Worm (Caenorhabditis elegans) whole organism, late embryonic: Measurements from ENCODE around the gene hpo-40.

ENCODE experiments used
- C08G9.2 ChIP-seq: sonication (generic microtip); optimal IDR thresholded peaks from 2 replicates; lab custom pipeline; 2016; ENCODE audit warnings: mild to moderate bottlenecking, missing genetic modification characterization, moderate library complexity, missing compliant biosample characterization
- K09A11.1 ChIP-seq: sonication (generic microtip); optimal IDR thresholded peaks from 2 replicates; lab custom pipeline; 2017; ENCODE audit warnings: antibody characterized with exemption, mild to moderate bottlenecking, missing genetic modification characterization, missing compliant biosample characterization; ENCODE audit not compliant: insufficient read depth
- T23F11.4 ChIP-seq: fragments of 200-800 bp; sonication (Bioruptor generic); optimal IDR thresholded peaks from 2 replicates; lab custom pipeline; 2018; ENCODE audit warnings: mild to moderate bottlenecking, missing genetic modification characterization, missing compliant biosample characterization
- Y22D7AL.16 ChIP-seq: sonication (generic microtip); optimal IDR thresholded peaks from 2 replicates; lab custom pipeline; 2016; ENCODE audit warnings: missing genetic modification characterization, missing compliant biosample characterization
- ahr-1 ChIP-seq: sonication (generic microtip); optimal IDR thresholded peaks from 2 replicates; lab custom pipeline; 2016; ENCODE audit warnings: missing genetic modification characterization, missing compliant biosample characterization
- ceh-14 ChIP-seq: sonication (generic microtip); optimal IDR thresholded peaks from 2 replicates; lab custom pipeline; 2016; ENCODE audit warnings: missing genotype, missing genetic modification characterization, missing compliant biosample characterization
- ceh-2 ChIP-seq: sonication (generic microtip); optimal IDR thresholded peaks from 2 replicates; lab custom pipeline; 2016; ENCODE audit warnings: missing genotype, missing genetic modification characterization, missing compliant biosample characterization
- ceh-22 ChIP-seq: sonication (generic microtip); optimal IDR thresholded peaks from 2 replicates; lab custom pipeline; 2017; ENCODE audit warnings: missing biosample characterization, missing genetic modification characterization
- ceh-24 ChIP-seq: sonication (generic microtip); optimal IDR thresholded peaks from 2 replicates; lab custom pipeline; 2016; ENCODE audit warnings: mild to moderate bottlenecking, missing genetic modification characterization, missing compliant biosample characterization
- ceh-31 ChIP-seq: sonication (generic microtip); optimal IDR thresholded peaks from 2 replicates; lab custom pipeline; 2016; ENCODE audit warnings: missing genetic modification characterization, missing compliant biosample characterization
- ceh-34 ChIP-seq: sonication (generic microtip); optimal IDR thresholded peaks from 2 replicates; lab custom pipeline; 2016; ENCODE audit warnings: mild to moderate bottlenecking, missing genetic modification characterization, missing compliant biosample characterization
- ceh-48 ChIP-seq: sonication (generic microtip); optimal IDR thresholded peaks from 2 replicates; lab custom pipeline; 2016; ENCODE audit warnings: missing genetic modification characterization, inconsistent platforms, missing compliant biosample characterization
- ceh-6 ChIP-seq: fragments of 200-800 bp; sonication (Bioruptor generic); optimal IDR thresholded peaks from 2 replicates; lab custom pipeline; 2018; ENCODE audit warnings: mild to moderate bottlenecking, missing genetic modification characterization, missing compliant biosample characterization
- ceh-9 ChIP-seq: sonication (generic microtip); optimal IDR thresholded peaks from 2 replicates; lab custom pipeline; 2016; ENCODE audit warnings: mild to moderate bottlenecking, missing genetic modification characterization, inconsistent platforms, missing compliant biosample characterization
- che-1 ChIP-seq: sonication (generic microtip); optimal IDR thresholded peaks from 2 replicates; lab custom pipeline; 2016; ENCODE audit warnings: mild to moderate bottlenecking, missing genetic modification characterization, missing compliant biosample characterization
- dve-1 ChIP-seq: sonication (generic microtip); optimal IDR thresholded peaks from 2 replicates; lab custom pipeline; 2017; ENCODE audit warnings: antibody characterized with exemption, mild to moderate bottlenecking, missing genetic modification characterization, missing compliant biosample characterization
- elt-4 ChIP-seq: sonication (generic microtip); optimal IDR thresholded peaks from 2 replicates; lab custom pipeline; 2016; ENCODE audit warnings: missing genetic modification characterization, missing compliant biosample characterization
- ets-4 ChIP-seq: sonication (generic microtip); optimal IDR thresholded peaks from 2 replicates; lab custom pipeline; 2016; ENCODE audit warnings: missing genetic modification characterization, missing compliant biosample characterization
- fax-1 ChIP-seq: sonication (generic microtip); optimal IDR thresholded peaks from 2 replicates; lab custom pipeline; 2016; ENCODE audit warnings: missing genotype, missing genetic modification characterization, missing compliant biosample characterization
- gmeb-2 ChIP-seq: sonication (generic microtip); optimal IDR thresholded peaks from 2 replicates; lab custom pipeline; 2016; ENCODE audit warnings: missing genetic modification characterization, inconsistent platforms, missing compliant biosample characterization
- hlh-30 ChIP-seq: sonication (generic microtip); optimal IDR thresholded peaks from 2 replicates; lab custom pipeline; 2017; ENCODE audit warnings: antibody characterized with exemption, missing genetic modification characterization, missing compliant biosample characterization; ENCODE audit not compliant: insufficient read depth
- hlh-8 ChIP-seq: sonication (generic microtip); optimal IDR thresholded peaks from 2 replicates; lab custom pipeline; 2016; ENCODE audit warnings: missing genotype, missing genetic modification characterization, missing compliant biosample characterization
- lin-11 ChIP-seq: fragments of 200-800 bp; sonication (Bioruptor generic); optimal IDR thresholded peaks from 2 replicates; lab custom pipeline; 2018; ENCODE audit warnings: mild to moderate bottlenecking, missing genetic modification characterization, missing compliant biosample characterization
- madf-2 ChIP-seq: sonication (generic microtip); optimal IDR thresholded peaks from 2 replicates; lab custom pipeline; 2017; ENCODE audit warnings: missing genetic modification characterization, missing compliant biosample characterization
- npax-4 ChIP-seq: sonication (generic microtip); optimal IDR thresholded peaks from 2 replicates; lab custom pipeline; 2016; ENCODE audit warnings: missing genetic modification characterization, missing compliant biosample characterization
- pag-3 ChIP-seq: sonication (generic microtip); optimal IDR thresholded peaks from 2 replicates; lab custom pipeline; 2016; ENCODE audit warnings: missing compliant biosample characterization, missing genetic modification characterization, borderline replicate concordance
- pat-9 ChIP-seq: fragments of 200-800 bp; sonication (Bioruptor generic); optimal IDR thresholded peaks from 2 replicates; lab custom pipeline; 2018; ENCODE audit warnings: mild to moderate bottlenecking, missing genetic modification characterization, moderate library complexity, missing compliant biosample characterization
- pha-2 ChIP-seq: sonication (generic microtip); optimal IDR thresholded peaks from 2 replicates; lab custom pipeline; 2017; ENCODE audit warnings: mild to moderate bottlenecking, missing genetic modification characterization, missing compliant biosample characterization
- pha-4 ChIP-seq: fragments of 150-350 bp; optimal IDR thresholded peaks from 2 replicates; lab custom pipeline; 2018; ENCODE audit warnings: missing biosample characterization, missing genetic modification reagents, missing genetic modification characterization
- sox-4 ChIP-seq: sonication (generic microtip); optimal IDR thresholded peaks from 2 replicates; lab custom pipeline; 2017; ENCODE audit warnings: mild to moderate bottlenecking, missing genetic modification characterization, inconsistent platforms, missing compliant biosample characterization
- tbx-2 ChIP-seq: sonication (generic microtip); optimal IDR thresholded peaks from 2 replicates; lab custom pipeline; 2016; ENCODE audit warnings: missing genetic modification characterization, missing compliant biosample characterization
- ttx-3 ChIP-seq: sonication (generic microtip); optimal IDR thresholded peaks from 2 replicates; lab custom pipeline; 2016; ENCODE audit warnings: missing genetic modification reagents, missing genetic modification characterization, missing compliant biosample characterization
- unc-55 ChIP-seq: sonication (generic microtip); optimal IDR thresholded peaks from 2 replicates; lab custom pipeline; 2017; ENCODE audit warnings: missing biosample characterization, missing genetic modification reagents, missing genetic modification characterization
- unc-86 ChIP-seq: sonication (generic microtip); optimal IDR thresholded peaks from 2 replicates; lab custom pipeline; 2016; ENCODE audit warnings: missing genetic modification characterization, missing compliant biosample characterization

Gene hpo-40

DNA sequence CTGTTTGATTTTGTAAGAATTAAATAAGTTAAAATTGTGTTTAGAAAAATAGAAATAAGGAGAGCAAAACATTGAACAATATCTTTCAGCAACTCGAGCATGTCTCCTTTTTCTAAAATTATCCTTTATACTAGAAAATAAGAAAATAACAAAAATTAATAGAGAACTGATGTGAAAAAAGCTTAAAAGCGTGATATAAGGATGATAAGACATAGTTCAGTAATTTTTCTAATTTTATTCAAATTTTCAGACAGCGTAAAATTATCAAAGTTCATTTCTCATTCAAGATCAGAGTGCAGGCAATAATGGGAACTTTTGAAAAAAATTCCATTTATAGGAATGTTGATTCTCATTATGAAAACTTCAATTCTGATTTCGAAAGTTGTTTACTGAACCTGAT is 20.6 kb downstream of the hpo-40 start, which contains the start of gene str-182:
TSS of gene str-182 (minus strand) at position 101 of the 400 bp plus-strand sequence.
- TF ChIP-seq ceh-6 (GFP tag; lab: Kevin White, UChicago) (no peak), ceh-14 (tag; lab: Kevin White, UChicago) (no peak), unc-55 (no peak), tbx-2 (tag; lab: Kevin White, UChicago) (no peak), Y22D7AL.16 (tag; lab: Kevin White, UChicago) (no peak), ceh-24 (tag; lab: Kevin White, UChicago) (no peak), hlh-30 (tag; lab: Kevin White, UChicago) (no peak), ceh-31 (no peak), pha-4 (tag; lab: Kevin White, UChicago) (no peak)

- no peak for TF ChIP-seq pha-4 (tag; lab: Kevin White, UChicago)
- TF ChIP-seq ceh-48 (tag; lab: Kevin White, UChicago) = no peak
- no peak for TF ChIP-seq ceh-9 (tag; lab: Kevin White, UChicago)
- no peak for TF ChIP-seq ceh-34 (tag; lab: Kevin White, UChicago)
- TF ChIP-seq sox-4 (tag; lab: Kevin White, UChicago) = no peak
- no peak for TF ChIP-seq ahr-1 (tag; lab: Kevin White, UChicago)
- no peak for TF ChIP-seq ceh-24 (tag; lab: Kevin White, UChicago)
- TF ChIP-seq gmeb-2 (tag; lab: Kevin White, UChicago) = no peak
- no peak for TF ChIP-seq ceh-2 (tag; lab: Kevin White, UChicago)
- TF ChIP-seq elt-4 (tag; lab: Kevin White, UChicago) = no peak
- TF ChIP-seq pha-2 (tag; lab: Kevin White, UChicago) = no peak
- no peak for TF ChIP-seq dve-1 (tag; lab: Kevin White, UChicago)
- no peak for TF ChIP-seq pag-3 (tag; lab: Kevin White, UChicago)
- TF ChIP-seq ceh-14 (tag; lab: Kevin White, UChicago) = no peak
- no peak for TF ChIP-seq ttx-3 (tag; lab: Kevin White, UChicago)
Observed at ce11 chrV:10237171-10237570, 24.4 kb downstream of the hpo-40 start.

- no peak for TF ChIP-seq unc-86
- no peak for TF ChIP-seq madf-2 (tag; lab: Kevin White, UChicago)
- TF ChIP-seq lin-11 = no peak
- no peak for TF ChIP-seq ahr-1 (tag; lab: Kevin White, UChicago)
- no peak for TF ChIP-seq K09A11.1
- no peak for TF ChIP-seq ets-4 (tag; lab: Kevin White, UChicago)
- TF ChIP-seq che-1 (tag; lab: Kevin White, UChicago) = no peak
- TF ChIP-seq ceh-22 (tag; lab: Kevin White, UChicago) = no peak
- TF ChIP-seq, all 69 proteins: peak for 0
Observed at ce11 chrV:10237959-10238444, 25.3 kb downstream of the hpo-40 start.

DNA sequence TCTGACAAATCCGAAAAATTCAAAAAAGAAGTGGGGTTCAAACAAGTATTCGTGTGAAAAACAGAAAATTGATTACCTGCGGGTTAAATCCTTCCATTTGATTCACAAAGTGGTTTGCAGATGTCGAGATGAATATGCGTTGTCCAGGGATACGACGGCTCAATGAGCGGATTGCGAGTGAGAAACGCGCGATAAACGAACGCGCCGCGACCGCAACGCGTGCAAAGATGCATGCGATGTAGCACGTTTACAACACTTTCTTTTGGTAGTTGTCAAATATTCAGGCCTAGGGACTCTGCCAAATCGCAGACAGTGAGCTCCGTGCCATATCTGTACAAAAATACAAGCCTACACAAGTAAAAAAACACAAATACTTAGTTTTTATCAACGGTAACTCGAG is 25.9 kb downstream of the hpo-40 start, which contains the start of gene fubl-1:
TSS of gene fubl-1 (minus strand) at position 202 of the 400 bp plus-strand sequence.
- TF ChIP-seq ceh-34 (tag; lab: Kevin White, UChicago) (no peak), tbx-2 (tag; lab: Kevin White, UChicago) (peak; percentile 26), T23F11.4 (no peak), C08G9.2 (tag; lab: Kevin White, UChicago) (no peak), ceh-31 (peak; percentile 59), unc-55 (peak; percentile 30)

ce11 chrV:10239861-10240260 is 27.1 kb downstream of the hpo-40 start, which contains the start of gene fipr-8:
Gene fipr-8, minus strand, starts transcription at chrV:10239961.
- TF ChIP-seq pat-9 (tag; lab: Kevin White, UChicago) (no peak), hlh-8 (tag; lab: Kevin White, UChicago) (no peak), hlh-30 (tag; lab: Kevin White, UChicago) (no peak), fax-1 (no peak), pha-2 (tag; lab: Kevin White, UChicago) (no peak), ets-4 (tag; lab: Kevin White, UChicago) (no peak), ceh-48 (tag; lab: Kevin White, UChicago) (no peak), npax-4 (tag; lab: Kevin White, UChicago) (no peak)
